Worm (Caenorhabditis elegans) whole organism, L1 larva: ENCODE results near the gene str-209.

Source experiments
- C04F5.9 ChIP-seq: sonication (generic microtip); optimal IDR thresholded peaks from 2 replicates; lab custom pipeline; 2016; ENCODE audit warnings: missing genetic modification characterization, missing compliant biosample characterization
- F16B12.6 ChIP-seq: fragments of 150-350 bp; optimal IDR thresholded peaks from 2 replicates; lab custom pipeline; 2014; ENCODE audit warnings: missing biosample characterization, missing genetic modification characterization
- ama-1 ChIP-seq: fragments of 150-350 bp; optimal IDR thresholded peaks from 2 replicates; lab custom pipeline; 2014
- blmp-1 ChIP-seq: fragments of 150-350 bp; optimal IDR thresholded peaks from 2 replicates; lab custom pipeline; 2014; ENCODE audit warnings: missing biosample characterization, missing genetic modification characterization
- ceh-82 ChIP-seq, 3 experiments: fragments of 150-350 bp in 1 of 3; sonication (generic microtip) in 2 of 3; optimal IDR thresholded peaks; 2 replicates each; lab custom pipeline; 2014 to 2017; ENCODE audit warnings: missing biosample characterization in 3 of 3, missing genetic modification characterization in 3 of 3
- dpl-1 ChIP-seq, 3 experiments: fragments of 150-350 bp in 2 of 3; sonication (generic microtip) in 1 of 3; optimal IDR thresholded peaks; 2 replicates each; lab custom pipeline; 2014 to 2017; ENCODE audit warnings: missing biosample characterization in 3 of 3, missing genetic modification characterization in 3 of 3, missing genetic modification reagents in 3 of 3
- dsc-1 ChIP-seq: sonication (generic microtip); optimal IDR thresholded peaks from 2 replicates; lab custom pipeline; 2016; ENCODE audit warnings: mild to moderate bottlenecking, missing genetic modification characterization, missing compliant biosample characterization
- efl-1 ChIP-seq, 4 experiments: fragments of 150-350 bp; optimal IDR thresholded peaks in 3 of 4; peaks in 1 of 4; 1 replicate in 1 of 4; 2 replicates in 3 of 4; lab custom pipeline; 2014; ENCODE audit warnings: missing biosample characterization in 2 of 4, missing genetic modification characterization in 2 of 4, missing genetic modification reagents in 2 of 4
- elt-3 ChIP-seq, 6 experiments: fragments of 150-350 bp in 1 of 6; sonication (generic microtip); optimal IDR thresholded peaks; 2 replicates each; lab custom pipeline; 2017 to 2018; ENCODE audit warnings: missing biosample characterization in 6 of 6, missing genetic modification characterization in 6 of 6, inconsistent platforms in 1 of 6
- fkh-10 ChIP-seq: sonication (generic microtip); optimal IDR thresholded peaks from 2 replicates; lab custom pipeline; 2017; ENCODE audit warnings: missing biosample characterization, missing genetic modification reagents, missing genetic modification characterization
- fkh-8 ChIP-seq: sonication (generic microtip); optimal IDR thresholded peaks from 2 replicates; lab custom pipeline; 2016; ENCODE audit warnings: mild to moderate bottlenecking, missing genetic modification characterization, missing compliant biosample characterization
- hlh-17 ChIP-seq: fragments of 200-800 bp; sonication (Bioruptor generic); optimal IDR thresholded peaks from 2 replicates; lab custom pipeline; 2018; ENCODE audit warnings: missing genetic modification characterization, mild to moderate bottlenecking, missing compliant biosample characterization, moderate library complexity, borderline replicate concordance
- hpl-2 ChIP-seq: fragments of 150-350 bp; optimal IDR thresholded peaks from 2 replicates; lab custom pipeline; 2014; ENCODE audit warnings: missing biosample characterization, missing genetic modification reagents, missing genetic modification characterization
- lin-14 ChIP-seq: fragments of 200-800 bp; sonication (Bioruptor generic); optimal IDR thresholded peaks from 2 replicates; lab custom pipeline; 2018; ENCODE audit warnings: mild to moderate bottlenecking, missing genetic modification characterization, moderate library complexity, missing compliant biosample characterization
- lin-15B ChIP-seq: fragments of 150-350 bp; sonication (generic microtip); optimal IDR thresholded peaks from 3 replicates; lab custom pipeline; 2014; ENCODE audit warnings: missing biosample characterization, missing genetic modification characterization
- lin-39 ChIP-seq: fragments of 150-350 bp; optimal IDR thresholded peaks from 2 replicates; lab custom pipeline; 2014; ENCODE audit warnings: missing biosample characterization, missing genetic modification reagents, missing genetic modification characterization
- lir-3 ChIP-seq: sonication (generic microtip); optimal IDR thresholded peaks from 2 replicates; lab custom pipeline; 2016; ENCODE audit warnings: mild to moderate bottlenecking, missing genetic modification characterization, moderate library complexity, missing compliant biosample characterization; ENCODE audit not compliant: poor library complexity
- mep-1 ChIP-seq: fragments of 150-350 bp; optimal IDR thresholded peaks from 2 replicates; lab custom pipeline; 2014; ENCODE audit warnings: missing biosample characterization, missing genetic modification characterization
- nhr-11 ChIP-seq: fragments of 150-350 bp; optimal IDR thresholded peaks from 2 replicates; lab custom pipeline; 2014; ENCODE audit warnings: missing biosample characterization, missing genetic modification characterization
- nhr-20 ChIP-seq: sonication (generic microtip); optimal IDR thresholded peaks from 2 replicates; lab custom pipeline; 2016; ENCODE audit warnings: mild to moderate bottlenecking, missing genetic modification characterization, missing compliant biosample characterization
- nhr-237 ChIP-seq: fragments of 150-350 bp; optimal IDR thresholded peaks from 2 replicates; lab custom pipeline; 2014; ENCODE audit warnings: missing biosample characterization, missing genetic modification characterization
- nhr-28 ChIP-seq: fragments of 150-350 bp; optimal IDR thresholded peaks from 2 replicates; lab custom pipeline; 2014; ENCODE audit warnings: missing biosample characterization, missing genetic modification characterization
- nhr-76 ChIP-seq: sonication (generic microtip); optimal IDR thresholded peaks from 2 replicates; lab custom pipeline; 2017; ENCODE audit warnings: missing biosample characterization, missing genetic modification characterization
- nhr-77 ChIP-seq: fragments of 150-350 bp; optimal IDR thresholded peaks from 2 replicates; lab custom pipeline; 2014; ENCODE audit warnings: missing biosample characterization, missing genetic modification characterization
- pax-3 ChIP-seq: fragments of 200-800 bp; sonication (Bioruptor generic); optimal IDR thresholded peaks from 2 replicates; lab custom pipeline; 2018; ENCODE audit warnings: mild to moderate bottlenecking, missing genetic modification characterization, moderate library complexity, missing compliant biosample characterization
- pqm-1 ChIP-seq: sonication (generic microtip); optimal IDR thresholded peaks from 3 replicates; lab custom pipeline; 2017; ENCODE audit warnings: missing biosample characterization, missing genetic modification characterization
- rnt-1 ChIP-seq: sonication (generic microtip); optimal IDR thresholded peaks from 2 replicates; lab custom pipeline; 2016; ENCODE audit warnings: mild to moderate bottlenecking, missing genetic modification characterization, moderate library complexity, missing compliant biosample characterization
- skn-1 ChIP-seq: fragments of 150-350 bp; optimal IDR thresholded peaks from 2 replicates; lab custom pipeline; 2014; ENCODE audit warnings: missing biosample characterization, missing genetic modification characterization
- snu-23 ChIP-seq: sonication (generic microtip); optimal IDR thresholded peaks from 2 replicates; lab custom pipeline; 2016; ENCODE audit warnings: missing genetic modification characterization, missing compliant biosample characterization
- unc-62 ChIP-seq: fragments of 150-350 bp; optimal IDR thresholded peaks from 2 replicates; lab custom pipeline; 2014; ENCODE audit warnings: missing biosample characterization, missing genetic modification reagents, missing genetic modification characterization
- unc-86 ChIP-seq: sonication (generic microtip); optimal IDR thresholded peaks from 2 replicates; lab custom pipeline; 2016; ENCODE audit warnings: missing genetic modification characterization, missing compliant biosample characterization
- zag-1 ChIP-seq: fragments of 150-350 bp; optimal IDR thresholded peaks from 2 replicates; lab custom pipeline; 2014; ENCODE audit warnings: missing biosample characterization, missing genetic modification characterization
- zip-4 ChIP-seq: fragments of 200-800 bp; sonication (Bioruptor generic); optimal IDR thresholded peaks from 2 replicates; lab custom pipeline; 2018; ENCODE audit warnings: mild to moderate bottlenecking, missing genetic modification characterization, moderate library complexity, missing compliant biosample characterization
- ztf-11 ChIP-seq, 2 experiments: sonication (generic microtip); optimal IDR thresholded peaks; 2 replicates each; lab custom pipeline; 2016 to 2017; ENCODE audit warnings: missing genetic modification characterization in 2 of 2, missing biosample characterization in 1 of 2, missing compliant biosample characterization in 1 of 2

str-209 gene

DNA sequence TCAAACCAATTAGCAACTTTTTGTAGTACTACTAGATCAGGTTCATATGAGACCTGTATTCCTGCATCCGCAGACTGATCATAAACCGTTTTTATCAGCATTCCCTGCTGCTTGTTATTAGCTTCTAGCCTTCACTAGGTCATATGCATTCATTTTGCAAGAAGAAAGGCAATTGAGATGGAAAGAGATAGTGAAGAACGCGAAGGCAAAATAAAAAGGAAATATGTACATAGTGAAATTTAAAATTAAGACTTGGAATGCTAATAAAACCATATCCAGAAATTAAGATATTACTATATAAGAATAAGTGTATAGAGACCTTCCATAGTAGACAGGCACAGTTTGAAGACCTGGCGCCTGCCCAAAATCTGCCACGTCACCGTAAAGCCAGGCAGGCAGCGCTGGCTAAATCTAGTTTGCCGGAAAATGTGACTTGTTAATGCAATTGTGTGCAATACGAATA is 28.0 kb upstream of the str-209 start, which contains the start of the genes C02E7.8 and srh-23:
C02E7.8 (minus strand) TSS at position 101 of the 463 bp plus-strand sequence.
srh-23 (plus strand) TSS at position 413 of the 463 bp plus-strand sequence.
- TF ChIP-seq nhr-77 (tag; lab: Kevin White, UChicago) (no peak), F16B12.6 (tag; lab: Kevin White, UChicago) (no peak), pqm-1 (tag; lab: Kevin White, UChicago) (no peak), lin-39 (tag; lab: Kevin White, UChicago) (no peak), blmp-1 (peak; percentile 33), unc-86 (tag; lab: Kevin White, UChicago) (no peak)
- TF ChIP-seq, all 84 proteins: peak for 1

DNA sequence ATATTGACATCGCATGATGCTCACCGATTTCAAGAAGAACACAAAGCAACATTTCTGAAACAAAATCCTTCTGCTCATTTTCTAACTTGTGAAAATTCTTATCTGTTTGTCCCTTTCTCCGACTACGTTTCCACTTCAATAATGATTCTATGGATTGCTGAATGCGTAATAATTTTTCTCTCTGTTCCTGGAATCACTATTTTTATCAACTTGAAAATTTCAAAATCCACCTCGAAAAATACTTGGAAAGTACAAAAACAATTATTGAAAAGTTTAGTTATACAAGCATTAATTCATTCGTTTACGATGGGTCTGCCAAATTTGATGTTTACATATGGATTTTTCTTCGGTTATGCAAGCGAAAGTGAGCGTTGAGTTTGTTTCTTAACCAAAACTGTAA is 26.7 kb upstream of the str-209 start, which contains the start of gene srh-22:
srh-22 (plus strand) TSS at position 301 of the 400 bp plus-strand sequence.
- TF ChIP-seq dpl-1 (GFP tag; optimal IDR thresholded peaks at IDR 0.05; lab: Kevin White, UChicago) (no peak), fkh-10 (GFP tag; lab: Kevin White, UChicago) (no peak), nhr-11 (tag; lab: Kevin White, UChicago) (no peak), pqm-1 (tag; lab: Kevin White, UChicago) (no peak), rnt-1 (tag; lab: Kevin White, UChicago) (no peak), hpl-2 (no peak), lir-3 (no peak), nhr-20 (tag; lab: Kevin White, UChicago) (no peak), ama-1 (no peak), nhr-76 (no peak)

DNA sequence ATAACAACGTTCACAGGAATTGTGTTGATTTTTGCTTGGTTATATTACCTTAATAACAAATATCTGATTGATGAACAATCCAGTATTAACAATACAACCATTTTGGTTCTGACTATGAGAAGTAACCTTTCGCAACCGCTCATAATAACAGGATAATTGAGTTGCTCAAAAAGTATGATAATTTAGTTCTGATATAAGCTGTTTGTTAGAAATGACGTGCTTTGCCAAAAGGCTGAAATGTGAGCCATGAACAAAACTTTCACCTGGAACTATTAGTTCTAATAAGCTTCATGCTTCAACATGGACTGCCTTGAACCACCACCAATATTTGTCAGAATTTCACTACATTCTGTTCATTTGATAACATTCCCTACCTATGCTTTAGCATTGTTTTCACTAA is 24.1 kb upstream of the str-209 start, which contains the start of gene srh-20:
srh-20 (plus strand) TSS at position 301 of the 400 bp plus-strand sequence.
- no peak for TF ChIP-seq elt-3 (tag; optimal IDR thresholded peaks at IDR 0.05; lab: Kevin White, UChicago)
- no peak for TF ChIP-seq mep-1 (tag; lab: Kevin White, UChicago)
- no peak for TF ChIP-seq snu-23
- no peak for TF ChIP-seq dpl-1 (GFP tag; optimal IDR thresholded peaks at IDR 0.05; lab: Kevin White, UChicago)
- no peak for TF ChIP-seq zip-4 (GFP tag; lab: Kevin White, UChicago)
- TF ChIP-seq ceh-82 (tag; optimal IDR thresholded peaks at IDR 0.05; lab: Kevin White, UChicago), result no peak
- TF ChIP-seq pqm-1 (tag; lab: Kevin White, UChicago), result no peak
- no peak for TF ChIP-seq skn-1
- no peak for TF ChIP-seq pax-3 (tag; lab: Kevin White, UChicago)
- no peak for TF ChIP-seq zag-1 (tag; lab: Kevin White, UChicago)
- TF ChIP-seq nhr-20 (tag; lab: Kevin White, UChicago), result no peak
- TF ChIP-seq ztf-11 (tag; optimal IDR thresholded peaks at IDR 0.05; lab: Kevin White, UChicago), result no peak
- no peak for TF ChIP-seq nhr-11 (tag; lab: Kevin White, UChicago)

DNA sequence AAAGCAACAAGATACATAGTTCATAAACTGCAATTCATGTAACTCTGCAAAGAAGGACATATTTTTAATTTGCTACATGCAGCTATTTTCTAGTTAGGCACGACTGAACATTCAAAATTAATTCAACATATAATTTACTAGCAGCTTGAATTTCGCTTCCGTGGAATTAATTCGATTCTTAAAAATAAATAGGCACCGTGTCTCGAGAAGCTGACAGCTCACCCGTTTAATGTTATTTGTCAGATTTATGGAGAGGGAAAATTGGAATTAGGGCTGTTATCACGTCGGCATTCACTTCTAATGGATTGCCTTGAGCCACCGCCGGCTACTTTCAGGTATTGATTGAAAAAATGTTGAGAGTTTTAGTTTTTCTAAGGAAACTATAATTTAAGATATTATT is 22.4 kb upstream of the str-209 start, which contains the start of gene srh-21:
srh-21 (plus strand) TSS at position 301 of the 400 bp plus-strand sequence.
- peak; percentile 8 for TF ChIP-seq fkh-8 (tag; lab: Kevin White, UChicago)
- TF ChIP-seq lin-15B (tag; lab: Kevin White, UChicago), result no peak

DNA sequence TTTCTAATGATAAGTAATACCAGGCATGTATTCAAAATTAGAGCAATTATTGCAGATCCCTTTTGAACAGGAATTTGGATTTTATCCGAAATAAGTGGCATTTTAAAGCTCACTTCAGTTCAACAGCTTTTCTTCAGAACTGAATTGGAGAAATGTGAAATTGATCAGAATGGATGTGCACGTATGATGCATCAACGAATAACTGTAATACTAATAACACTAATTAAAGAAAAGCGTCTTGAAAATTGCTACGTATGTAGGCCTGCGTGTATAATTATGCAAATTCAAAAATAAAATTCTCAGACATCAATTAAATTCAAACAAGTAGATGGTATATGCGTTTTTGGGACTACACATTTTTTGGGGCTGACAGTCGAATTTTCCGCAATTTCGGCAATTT is 18.9 kb upstream of the str-209 start, which contains the start of gene str-205:
str-205 (minus strand) TSS at position 101 of the 400 bp plus-strand sequence.
- TF ChIP-seq nhr-20 (tag; lab: Kevin White, UChicago), result no peak
- TF ChIP-seq lin-14, result no peak
- no peak for TF ChIP-seq nhr-28 (tag; lab: Kevin White, UChicago)
- TF ChIP-seq efl-1 (optimal IDR thresholded peaks at IDR 0.05; lab: Kevin White, UChicago), result no peak
- no peak for TF ChIP-seq efl-1 (GFP tag; optimal IDR thresholded peaks at IDR 0.05 in 1 of 2; lab: Kevin White, UChicago)
- no peak for TF ChIP-seq hlh-17 (GFP tag; lab: Kevin White, UChicago)
- no peak for TF ChIP-seq dsc-1
- TF ChIP-seq nhr-237 (tag; lab: Kevin White, UChicago), result no peak
- TF ChIP-seq mep-1 (tag; lab: Kevin White, UChicago), result no peak
- no peak for TF ChIP-seq unc-62
- TF ChIP-seq C04F5.9 (tag; lab: Kevin White, UChicago), result no peak
- TF ChIP-seq fkh-8 (tag; lab: Kevin White, UChicago), result no peak
